Worm (Caenorhabditis elegans): Measurements from ENCODE around the gene srw-130.

DNA sequence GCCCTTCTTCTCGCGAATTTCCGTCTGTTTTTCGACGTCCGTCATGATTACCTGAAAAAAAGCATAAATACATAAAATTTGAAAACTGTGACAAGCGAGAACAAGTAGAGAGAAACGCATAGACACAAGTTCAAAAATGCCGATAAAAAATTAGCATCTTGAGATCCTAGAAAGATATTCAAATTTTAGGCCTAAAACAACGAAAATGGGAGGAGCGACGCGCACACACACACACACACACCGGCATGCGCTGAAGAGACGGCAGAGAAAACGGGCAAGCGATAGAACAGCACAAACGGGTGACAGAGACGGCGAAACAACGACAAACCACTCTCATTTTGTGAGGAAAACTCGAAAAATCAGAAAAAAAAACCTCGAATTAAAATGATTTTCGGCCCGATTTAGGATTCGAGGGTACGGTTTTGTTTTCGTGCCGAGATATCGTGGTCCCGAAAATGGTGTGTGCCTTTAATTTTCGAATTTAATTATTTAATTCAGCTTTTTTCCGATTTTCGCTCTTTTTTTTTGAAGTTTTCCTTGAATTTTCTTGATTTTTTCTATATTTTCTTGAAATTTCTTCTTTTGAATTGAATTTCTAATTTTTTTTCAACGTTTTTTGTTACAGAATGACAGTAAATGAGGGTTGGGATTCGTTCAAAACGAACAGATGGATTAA, 37.5 kb upstream of the srw-130 start, which contains the start of the genes rpl-11.1 and T22F3.2:
- TF ChIP-seq dao-5 (tag; optimal IDR thresholded peaks at IDR 0.05) (no peak), him-1 (tag; optimal IDR thresholded peaks at IDR 0.05) (no peak), W03F9.2 (tag; optimal IDR thresholded peaks at IDR 0.05) (no peak)

Data from whole organism, L4/young adult.